Fruit fly (Drosophila melanogaster): ENCODE data around the gene INPP5E.

INPP5E gene

DNA sequence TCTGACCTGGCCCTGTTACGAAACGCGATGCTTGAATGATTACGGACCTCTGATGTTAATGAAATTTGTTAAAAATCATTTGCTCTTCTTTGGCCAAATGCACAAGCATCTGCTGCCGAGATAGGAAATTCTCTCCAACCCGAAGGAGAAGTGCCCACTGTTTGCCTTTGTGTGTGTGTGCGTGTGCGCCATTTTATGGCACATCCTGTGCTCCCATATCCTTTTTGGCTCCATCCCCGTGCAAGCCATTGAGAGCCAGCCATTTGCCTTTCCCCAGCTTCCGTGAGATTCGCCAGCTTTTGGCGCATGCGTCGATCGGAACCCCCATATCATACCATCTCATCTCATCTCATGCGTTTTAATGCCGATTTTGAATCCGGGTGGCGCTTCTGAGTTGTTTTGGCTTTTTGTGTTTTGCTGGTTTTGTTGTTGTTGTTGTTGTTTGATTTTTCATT lies 18.6 kb downstream of the INPP5E start, which contains the start of gene CG4328:
Gene CG4328 (minus strand): TSS at position 51 of the 455 bp plus-strand sequence.
- TF ChIP-seq CG17801 (GFP tag; optimal IDR thresholded peaks at IDR 0.05; ENCODE audit: partially characterized antibody): no peak

DNA sequence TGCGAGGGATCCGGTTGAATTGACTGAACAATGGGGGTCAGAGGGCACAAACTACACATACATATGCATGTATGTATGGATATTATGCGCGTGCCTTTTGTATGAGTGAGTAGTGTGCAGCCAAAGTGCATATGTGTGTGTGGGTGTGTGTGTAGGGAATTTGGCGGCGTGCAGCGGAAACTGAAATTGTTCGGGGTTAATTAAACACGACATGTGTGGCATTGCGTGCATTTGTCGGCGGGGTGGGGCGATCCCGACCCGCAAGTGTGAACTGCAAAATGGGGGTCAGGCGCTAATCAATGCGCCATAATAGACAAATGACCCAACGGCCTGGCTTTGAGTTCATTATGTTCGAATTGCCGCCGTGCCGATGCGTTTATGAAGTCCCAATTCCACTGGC lies 20.6 kb downstream of the INPP5E start:
- TF ChIP-seq CG17801 (GFP tag; optimal IDR thresholded peaks at IDR 0.05; ENCODE audit: partially characterized antibody): no peak

- TF ChIP-seq CG17801 (GFP tag; optimal IDR thresholded peaks at IDR 0.05; ENCODE audit: partially characterized antibody): no peak
Measured at dm6 chr3L:12305896-12306295, 28.4 kb downstream of the INPP5E start.

DNA sequence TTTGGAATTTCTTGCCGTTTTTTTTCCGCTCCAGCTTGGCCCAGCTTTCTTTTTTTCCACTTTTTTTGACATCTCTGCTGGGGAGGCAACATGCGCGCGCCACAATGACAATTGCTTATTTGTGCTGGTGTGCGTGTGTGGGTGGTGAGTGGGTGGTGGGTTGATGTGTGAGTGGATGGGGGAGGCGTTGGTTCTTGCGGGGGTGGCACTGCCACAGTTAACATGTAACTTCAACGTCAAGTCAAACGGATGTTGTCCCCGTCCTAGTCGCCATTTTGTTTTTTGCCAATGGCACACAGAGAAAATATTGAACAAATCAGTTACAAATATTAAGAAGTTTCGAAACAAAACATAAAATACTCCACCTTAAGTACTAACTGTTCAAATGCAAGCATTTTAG lies 33.0 kb downstream of the INPP5E start, which contains the start of gene CG44355:
Gene CG44355 (plus strand): TSS at position 301 of the 400 bp plus-strand sequence.
- TF ChIP-seq CG17801 (GFP tag; optimal IDR thresholded peaks at IDR 0.05; ENCODE audit: partially characterized antibody): no peak

- no peak for TF ChIP-seq CG17801 (GFP tag; optimal IDR thresholded peaks at IDR 0.05; ENCODE audit: partially characterized antibody)
Measured at dm6 chr3L:12313280-12313679, 35.8 kb downstream of the INPP5E start.

- no peak for TF ChIP-seq CG17801 (GFP tag; optimal IDR thresholded peaks at IDR 0.05; ENCODE audit: partially characterized antibody)
Measured at dm6 chr3L:12319782-12320181, 42.3 kb downstream of the INPP5E start.

- TF ChIP-seq CG17801 (GFP tag; optimal IDR thresholded peaks at IDR 0.05; ENCODE audit: partially characterized antibody): no peak
Measured at dm6 chr3L:12328781-12329282, 51.4 kb downstream of the INPP5E start, which contains the start of gene Lmx1a. TSS of gene Lmx1a (plus strand) at chr3L:12329232.

DNA sequence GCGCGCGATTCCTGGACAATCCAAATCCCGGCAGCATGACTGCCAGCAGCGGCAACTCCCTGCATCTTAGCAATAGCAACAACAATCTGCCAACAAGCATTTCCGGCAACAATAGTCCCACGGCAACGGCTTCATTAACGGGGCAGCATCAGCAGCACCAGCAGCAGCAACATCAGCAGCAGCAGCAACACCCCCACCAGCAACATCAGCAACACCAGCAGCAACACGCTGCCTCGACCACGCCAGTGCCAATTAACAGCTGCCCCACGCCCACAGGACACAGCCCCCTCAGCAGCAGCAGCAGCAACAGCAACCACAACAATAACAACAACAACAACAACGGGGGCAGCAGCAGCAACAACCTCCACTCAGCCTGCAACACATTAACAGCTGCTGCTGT lies 52.1 kb downstream of the INPP5E start:
- TF ChIP-seq CG17801 (GFP tag; optimal IDR thresholded peaks at IDR 0.05; ENCODE audit: partially characterized antibody): no peak

Data from ovary, adult (tissue).